Worm (Caenorhabditis elegans): ENCODE results near the gene T21C9.9.
A peak's percentile ranks its signal among the peaks of the same experiment; 100 is the strongest.

Gene T21C9.9

ce11 chrV:10594810-10595209 lies 2.4 kb upstream of the T21C9.9 start, which contains the start of gene T21C9.11:
Gene T21C9.11 (minus strand): TSS chrV:10594910.
- TF ChIP-seq klf-2 (GFP tag; conservative IDR thresholded peaks at IDR 0.05) (no peak), flt-1 (GFP tag; IDR thresholded peaks at IDR 0.05) (no peak), ref-1 (GFP tag; conservative IDR thresholded peaks at IDR 0.05) (no peak), ztf-29 (GFP tag; IDR thresholded peaks at IDR 0.05) (no peak), med-1 (GFP tag; optimal IDR thresholded peaks at IDR 0.05; ENCODE audit: insufficient read depth) (no peak), ztf-23 (GFP tag; IDR thresholded peaks at IDR 0.05) (no peak), tab-1 (GFP tag; IDR thresholded peaks at IDR 0.05) (no peak), cog-1 (tag; optimal IDR thresholded peaks at IDR 0.05) (no peak), T22C8.4 (GFP tag; IDR thresholded peaks at IDR 0.05) (no peak)

- TF ChIP-seq med-1 (GFP tag; optimal IDR thresholded peaks at IDR 0.05; ENCODE audit: insufficient read depth) = no peak
- no peak for TF ChIP-seq flt-1 (GFP tag; IDR thresholded peaks at IDR 0.05)
- no peak for TF ChIP-seq ztf-29 (GFP tag; IDR thresholded peaks at IDR 0.05)
- no peak for TF ChIP-seq ztf-23 (GFP tag; IDR thresholded peaks at IDR 0.05)
- no peak for TF ChIP-seq cog-1 (tag; optimal IDR thresholded peaks at IDR 0.05)
- TF ChIP-seq T22C8.4 (GFP tag; IDR thresholded peaks at IDR 0.05) = no peak
- no peak for TF ChIP-seq tab-1 (GFP tag; IDR thresholded peaks at IDR 0.05)
- no peak for TF ChIP-seq klf-2 (GFP tag; conservative IDR thresholded peaks at IDR 0.05)
- TF ChIP-seq ref-1 (GFP tag; conservative IDR thresholded peaks at IDR 0.05) = no peak
Measured at ce11 chrV:10589774-10590528, 2.4 kb downstream of the T21C9.9 start, which contains the start of gene ttr-23. Gene ttr-23 (minus strand): TSS chrV:10589860.

- no peak for TF ChIP-seq klf-2 (GFP tag; conservative IDR thresholded peaks at IDR 0.05)
- no peak for TF ChIP-seq ztf-23 (GFP tag; IDR thresholded peaks at IDR 0.05)
- TF ChIP-seq ztf-29 (GFP tag; IDR thresholded peaks at IDR 0.05) = no peak
Measured at ce11 chrV:10588694-10589093, 3.7 kb downstream of the T21C9.9 start, which contains the start of gene srg-32. Gene srg-32 (minus strand): TSS chrV:10588794.

ce11 chrV:10581837-10582300 lies 10.5 kb downstream of the T21C9.9 start, which contains the start of gene T21C9.6:
Gene T21C9.6 (plus strand): TSS chrV:10581887.
- TF ChIP-seq ztf-29 (GFP tag; IDR thresholded peaks at IDR 0.05) = no peak
- TF ChIP-seq flt-1 (GFP tag; IDR thresholded peaks at IDR 0.05) = no peak
- no peak for TF ChIP-seq cog-1 (tag; optimal IDR thresholded peaks at IDR 0.05)
- TF ChIP-seq med-1 (GFP tag; optimal IDR thresholded peaks at IDR 0.05; ENCODE audit: insufficient read depth) = no peak
- TF ChIP-seq klf-2 (GFP tag; conservative IDR thresholded peaks at IDR 0.05) = no peak
- no peak for TF ChIP-seq T22C8.4 (GFP tag; IDR thresholded peaks at IDR 0.05)
- no peak for TF ChIP-seq ref-1 (GFP tag; conservative IDR thresholded peaks at IDR 0.05)
- TF ChIP-seq tab-1 (GFP tag; IDR thresholded peaks at IDR 0.05) = no peak
- no peak for TF ChIP-seq ztf-23 (GFP tag; IDR thresholded peaks at IDR 0.05)

DNA sequence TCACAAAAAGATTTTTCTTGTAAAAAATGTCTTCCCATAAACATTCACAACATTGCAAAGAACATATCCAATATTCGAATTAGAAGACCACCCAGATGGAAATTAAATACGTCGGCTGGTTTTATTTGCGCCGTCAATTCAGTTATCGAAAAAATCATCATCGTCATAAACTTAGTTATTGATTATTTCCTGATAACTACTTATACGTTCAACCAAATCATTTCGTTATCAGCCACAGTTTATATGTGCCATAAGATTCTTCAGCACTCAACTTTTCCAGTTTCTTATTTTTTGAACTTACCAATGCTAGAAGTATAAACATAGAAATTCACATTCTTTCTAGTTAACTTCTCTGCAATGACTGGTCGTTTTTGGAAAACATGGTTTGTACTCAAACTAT lies 11.7 kb downstream of the T21C9.9 start:
- TF ChIP-seq ztf-23 (GFP tag; IDR thresholded peaks at IDR 0.05) (no peak), tab-1 (GFP tag; IDR thresholded peaks at IDR 0.05) (no peak), ztf-29 (GFP tag; IDR thresholded peaks at IDR 0.05) (no peak), T22C8.4 (GFP tag; IDR thresholded peaks at IDR 0.05) (no peak), med-1 (GFP tag; optimal IDR thresholded peaks at IDR 0.05; ENCODE audit: insufficient read depth) (no peak), ref-1 (GFP tag; conservative IDR thresholded peaks at IDR 0.05) (no peak), cog-1 (tag; optimal IDR thresholded peaks at IDR 0.05) (no peak), flt-1 (GFP tag; IDR thresholded peaks at IDR 0.05) (no peak), klf-2 (GFP tag; conservative IDR thresholded peaks at IDR 0.05) (no peak)

DNA sequence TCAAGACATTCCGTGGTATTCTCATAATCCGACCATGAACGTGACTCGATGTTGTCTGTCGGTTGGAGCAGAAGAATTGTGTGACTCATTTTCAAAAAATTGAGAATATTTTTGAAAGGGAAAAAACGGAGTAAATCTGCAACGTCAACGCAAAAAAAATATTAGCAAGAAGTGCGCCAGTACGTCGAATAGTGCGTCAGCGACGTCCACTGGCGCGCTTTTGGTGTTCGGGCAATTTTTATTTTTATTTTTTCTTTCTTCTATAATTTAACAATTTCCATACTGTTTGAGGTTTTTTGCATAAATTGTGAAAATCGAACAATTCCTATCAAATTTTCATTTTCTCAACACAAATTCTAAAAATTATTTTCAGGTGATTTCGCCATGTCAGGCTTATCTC lies 13.4 kb downstream of the T21C9.9 start, which contains the start of the genes erh-1 and lpd-9:
TSS of gene erh-1 (minus strand) at position 204 of the 400 bp plus-strand sequence.
TSS of gene lpd-9 (plus strand) at position 368 of the 400 bp plus-strand sequence.
- TF ChIP-seq T22C8.4 (GFP tag; IDR thresholded peaks at IDR 0.05) = no peak
- 0 out of 2 replicates have a peak, but pooled peaks have one; percentile 45 for TF ChIP-seq ztf-23 (GFP tag; IDR thresholded peaks at IDR 0.05)
- TF ChIP-seq ref-1 (GFP tag; conservative IDR thresholded peaks at IDR 0.05) = no peak
- no peak for TF ChIP-seq klf-2 (GFP tag; conservative IDR thresholded peaks at IDR 0.05)
- TF ChIP-seq med-1 (GFP tag; optimal IDR thresholded peaks at IDR 0.05; ENCODE audit: insufficient read depth) = peak; percentile 33

DNA sequence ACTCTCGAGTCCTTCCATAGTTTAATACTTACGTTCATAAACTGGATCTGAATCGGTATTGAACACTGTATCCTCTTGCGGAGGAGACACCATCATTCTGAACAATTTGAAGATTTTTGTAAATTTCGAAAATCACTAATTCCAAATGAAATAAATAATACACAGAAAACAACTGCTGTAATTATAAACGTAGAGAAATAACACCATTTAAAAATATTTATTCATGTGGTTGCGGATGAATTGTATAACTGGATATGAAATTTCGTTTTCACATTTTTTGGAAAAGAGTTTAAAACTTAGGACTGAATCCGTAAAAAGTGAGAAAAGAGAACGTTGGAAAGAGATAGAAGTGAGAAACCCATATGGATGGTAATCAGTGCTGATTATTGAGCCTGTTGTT lies 14.2 kb downstream of the T21C9.9 start, which contains the start of gene mics-1:
TSS of gene mics-1 (minus strand) at position 101 of the 400 bp plus-strand sequence.
- no peak for TF ChIP-seq cog-1 (tag; optimal IDR thresholded peaks at IDR 0.05)
- no peak for TF ChIP-seq ztf-23 (GFP tag; IDR thresholded peaks at IDR 0.05)
- TF ChIP-seq ztf-29 (GFP tag; IDR thresholded peaks at IDR 0.05) = no peak
- TF ChIP-seq tab-1 (GFP tag; IDR thresholded peaks at IDR 0.05) = no peak
- TF ChIP-seq T22C8.4 (GFP tag; IDR thresholded peaks at IDR 0.05) = no peak
- TF ChIP-seq klf-2 (GFP tag; conservative IDR thresholded peaks at IDR 0.05) = no peak
- TF ChIP-seq flt-1 (GFP tag; IDR thresholded peaks at IDR 0.05) = no peak
- no peak for TF ChIP-seq ref-1 (GFP tag; conservative IDR thresholded peaks at IDR 0.05)
- no peak for TF ChIP-seq med-1 (GFP tag; optimal IDR thresholded peaks at IDR 0.05; ENCODE audit: insufficient read depth)

ce11 chrV:10576319-10576718 lies 16.1 kb downstream of the T21C9.9 start, which contains the start of gene vps-54:
Gene vps-54 (minus strand): TSS chrV:10576419.
- no peak for TF ChIP-seq ztf-23 (GFP tag; IDR thresholded peaks at IDR 0.05)
- TF ChIP-seq tab-1 (GFP tag; IDR thresholded peaks at IDR 0.05) = no peak
- TF ChIP-seq ref-1 (GFP tag; conservative IDR thresholded peaks at IDR 0.05) = no peak
- TF ChIP-seq med-1 (GFP tag; optimal IDR thresholded peaks at IDR 0.05; ENCODE audit: insufficient read depth) = no peak
- no peak for TF ChIP-seq klf-2 (GFP tag; conservative IDR thresholded peaks at IDR 0.05)
- no peak for TF ChIP-seq flt-1 (GFP tag; IDR thresholded peaks at IDR 0.05)
- no peak for TF ChIP-seq ztf-29 (GFP tag; IDR thresholded peaks at IDR 0.05)
- no peak for TF ChIP-seq T22C8.4 (GFP tag; IDR thresholded peaks at IDR 0.05)
- no peak for TF ChIP-seq cog-1 (tag; optimal IDR thresholded peaks at IDR 0.05)

DNA sequence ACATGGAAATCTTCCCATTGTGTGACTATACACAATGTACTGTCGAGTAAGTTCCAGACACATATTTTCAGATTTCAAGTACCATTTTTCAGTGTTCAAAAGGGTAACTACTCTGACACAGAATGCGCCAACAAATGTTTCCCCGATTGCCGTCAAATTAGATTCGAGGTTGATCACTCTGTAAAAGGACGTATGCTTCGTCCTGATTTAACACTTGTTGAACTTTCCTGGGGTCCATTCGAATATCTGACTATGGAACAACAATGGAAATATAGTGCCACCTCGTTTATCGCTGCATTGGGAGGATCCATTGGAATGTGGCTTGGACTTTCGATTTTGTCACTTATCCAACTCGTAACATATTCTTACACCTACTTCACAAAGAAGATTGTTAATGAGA lies 18.2 kb downstream of the T21C9.9 start:
- TF ChIP-seq cog-1 (tag; optimal IDR thresholded peaks at IDR 0.05) = no peak
- no peak for TF ChIP-seq tab-1 (GFP tag; IDR thresholded peaks at IDR 0.05)
- no peak for TF ChIP-seq T22C8.4 (GFP tag; IDR thresholded peaks at IDR 0.05)
- TF ChIP-seq ref-1 (GFP tag; conservative IDR thresholded peaks at IDR 0.05) = no peak
- TF ChIP-seq klf-2 (GFP tag; conservative IDR thresholded peaks at IDR 0.05) = no peak
- no peak for TF ChIP-seq flt-1 (GFP tag; IDR thresholded peaks at IDR 0.05)
- TF ChIP-seq ztf-23 (GFP tag; IDR thresholded peaks at IDR 0.05) = no peak
- TF ChIP-seq ztf-29 (GFP tag; IDR thresholded peaks at IDR 0.05) = no peak
- no peak for TF ChIP-seq med-1 (GFP tag; optimal IDR thresholded peaks at IDR 0.05; ENCODE audit: insufficient read depth)

Measured in whole organism, midembryonic.